Fruit fly (Drosophila melanogaster) whole organism, pupa: ENCODE results near the gene RIOK2.

Experiments used
- CG10348 ChIP-seq: fragments of 200-800 bp; sonication (Bioruptor generic); IDR thresholded peaks from 2 replicates; pipeline ENCODE4 v1.3.6; 2022; ENCODE audit warnings: missing biosample characterization, missing genetic modification characterization
- CG13204 ChIP-seq: fragments of 200-800 bp; sonication (Bioruptor generic); optimal IDR thresholded peaks from 2 replicates; lab custom pipeline; 2018; ENCODE audit warnings: missing biosample characterization, mild to moderate bottlenecking, missing genetic modification characterization, moderate library complexity
- CG4496 ChIP-seq: fragments of 200-800 bp; sonication (Bioruptor generic); IDR thresholded peaks from 3 replicates; pipeline ENCODE4 v1.3.6; 2022; ENCODE audit warnings: missing biosample characterization, missing genetic modification characterization
- CG8159 ChIP-seq: fragments of 200-800 bp; sonication (Bioruptor generic); optimal IDR thresholded peaks from 3 replicates; lab custom pipeline; 2018; ENCODE audit warnings: missing biosample characterization, mild to moderate bottlenecking, missing genetic modification characterization, moderate library complexity
- CG9948 ChIP-seq: fragments of 200-800 bp; sonication (Bioruptor generic); optimal IDR thresholded peaks from 2 replicates; lab custom pipeline; 2018; ENCODE audit warnings: missing biosample characterization, mild to moderate bottlenecking, missing genetic modification characterization, moderate library complexity
- D1 ChIP-seq: fragments of 200-800 bp; sonication (Bioruptor generic); optimal IDR thresholded peaks from 2 replicates; lab custom pipeline; 2018; ENCODE audit warnings: missing biosample characterization, mild to moderate bottlenecking, missing genetic modification characterization, moderate library complexity
- EcR ChIP-seq: fragments of 200-800 bp; sonication (Bioruptor generic); optimal IDR thresholded peaks from 3 replicates; lab custom pipeline; 2019; ENCODE audit warnings: missing biosample characterization, missing genetic modification characterization, mild to moderate bottlenecking, moderate library complexity, missing genetic modification reagents
- Ets98B ChIP-seq: fragments of 200-800 bp; sonication (Bioruptor generic); IDR thresholded peaks from 2 replicates; pipeline ENCODE4 v1.3.6; 2022; ENCODE audit warnings: missing biosample characterization, missing genetic modification characterization
- Pif1A ChIP-seq: fragments of 200-800 bp; sonication (Bioruptor generic); optimal IDR thresholded peaks from 3 replicates; lab custom pipeline; 2016; ENCODE audit warnings: missing biosample characterization, missing genetic modification characterization
- fd96Ca ChIP-seq: fragments of 200-800 bp; sonication (Bioruptor generic); IDR thresholded peaks from 3 replicates; pipeline ENCODE4 v1.3.6; 2022; ENCODE audit warnings: missing biosample characterization, missing genetic modification characterization
- gl ChIP-seq: fragments of 200-800 bp; sonication (Bioruptor generic); optimal IDR thresholded peaks from 2 replicates; lab custom pipeline; 2018; ENCODE audit warnings: missing biosample characterization, mild to moderate bottlenecking, missing genetic modification characterization

DNA sequence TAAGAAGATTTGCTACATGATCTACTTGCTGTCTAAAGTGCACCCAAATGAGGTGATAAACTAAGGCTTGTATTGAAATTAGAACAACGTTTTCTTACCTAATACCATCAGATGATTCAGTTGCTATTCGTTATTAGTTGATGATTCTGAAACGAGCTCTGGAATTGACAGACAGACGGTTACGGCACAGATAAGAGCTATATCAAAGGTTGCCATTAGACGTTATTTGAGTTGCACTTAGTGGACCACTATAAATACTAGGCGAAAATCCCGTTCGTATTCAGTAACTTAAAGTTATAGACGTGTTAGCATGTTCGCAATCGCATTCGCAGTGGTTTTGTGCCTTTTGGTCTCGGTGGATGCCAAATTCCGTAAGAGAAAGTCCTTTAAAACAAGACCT, 25.8 kb upstream of the RIOK2 start, which contains the start of gene to:
- no peak for TF ChIP-seq gl (tag; lab: Kevin White, UChicago)
- no peak for TF ChIP-seq D1 (tag; lab: Kevin White, UChicago)
- no peak for TF ChIP-seq CG9948 (tag; lab: Kevin White, UChicago)
- TF ChIP-seq fd96Ca = no peak
- no peak for TF ChIP-seq CG13204 (GFP tag; lab: Kevin White, UChicago)
- TF ChIP-seq CG10348 (GFP tag; lab: Robert Waterston, UW) = no peak
- TF ChIP-seq EcR (GFP tag; lab: Kevin White, UChicago) = no peak
- TF ChIP-seq Ets98B = no peak
- no peak for TF ChIP-seq Pif1A (GFP tag; lab: Kevin White, UChicago)
- no peak for TF ChIP-seq CG8159 (tag; lab: Kevin White, UChicago)
- TF ChIP-seq CG4496 (GFP tag; lab: Robert Waterston, UW) = no peak
